Worm (Caenorhabditis elegans) whole organism, L4 larva: ENCODE results near the gene mmcm-1.

Experiments used
- D1046.2 ChIP-seq: fragments of 200-800 bp; sonication (Bioruptor generic); IDR thresholded peaks from 2 replicates; pipeline ENCODE4 v1.3.6; 2022; ENCODE audit warnings: missing genetic modification characterization, missing compliant biosample characterization
- F26F4.8 ChIP-seq: fragments of 200-800 bp; sonication (Bioruptor generic); conservative IDR thresholded peaks from 2 replicates; pipeline ENCODE4 v1.3.6; 2022; ENCODE audit warnings: missing genetic modification characterization, missing compliant biosample characterization
- F37D6.2 ChIP-seq: sonication (generic microtip); optimal IDR thresholded peaks from 2 replicates; lab custom pipeline; 2016; ENCODE audit warnings: mild to moderate bottlenecking, missing genetic modification characterization, missing compliant biosample characterization
- F44E2.7 ChIP-seq: fragments of 200-800 bp; sonication (Bioruptor generic); IDR thresholded peaks from 2 replicates; pipeline ENCODE4 v2.1.2; 2022; ENCODE audit warnings: missing genetic modification characterization, missing compliant biosample characterization
- T20F7.1 ChIP-seq: fragments of 200-800 bp; sonication (Bioruptor generic); optimal IDR thresholded peaks from 2 replicates; lab custom pipeline; 2018; ENCODE audit warnings: mild to moderate bottlenecking, missing genetic modification characterization, missing compliant biosample characterization
- T26A8.4 ChIP-seq: fragments of 200-800 bp; sonication (Bioruptor generic); IDR thresholded peaks from 2 replicates; pipeline ENCODE4 v1.3.6; 2022; ENCODE audit warnings: missing genetic modification characterization, missing compliant biosample characterization
- Y48G9A.11 ChIP-seq: fragments of 200-800 bp; sonication (Bioruptor generic); IDR thresholded peaks from 2 replicates; pipeline ENCODE4 v1.3.6; 2022; ENCODE audit warnings: missing genetic modification reagents, missing genetic modification characterization, missing compliant biosample characterization
- Y75B8A.6 ChIP-seq: fragments of 200-800 bp; sonication (Bioruptor generic); IDR thresholded peaks from 2 replicates; pipeline ENCODE4 v1.3.6; 2022; ENCODE audit warnings: missing genetic modification reagents, missing genetic modification characterization, missing compliant biosample characterization
- ZK337.2 ChIP-seq: fragments of 200-800 bp; sonication (Bioruptor generic); IDR thresholded peaks from 2 replicates; pipeline ENCODE4 v1.3.6; 2022; ENCODE audit warnings: missing genetic modification reagents, missing genetic modification characterization, missing compliant biosample characterization
- aly-2 ChIP-seq: sonication (generic microtip); optimal IDR thresholded peaks from 2 replicates; lab custom pipeline; 2018; ENCODE audit warnings: missing biosample characterization, missing genetic modification characterization
- ama-1 ChIP-seq: fragments of 150-350 bp; optimal IDR thresholded peaks from 2 replicates; lab custom pipeline; 2014; ENCODE audit warnings: inconsistent platforms, mixed read lengths
- attf-4 ChIP-seq: sonication (generic microtip); optimal IDR thresholded peaks from 3 replicates; lab custom pipeline; 2017; ENCODE audit warnings: missing biosample characterization, missing genetic modification characterization
- ceh-20 ChIP-seq: fragments of 200-800 bp; sonication (Bioruptor generic); IDR thresholded peaks from 2 replicates; pipeline ENCODE4 v1.3.6; 2022; ENCODE audit warnings: missing genetic modification reagents, missing genetic modification characterization, missing compliant biosample characterization
- ceh-28 ChIP-seq: fragments of 150-350 bp; optimal IDR thresholded peaks from 2 replicates; lab custom pipeline; 2014; ENCODE audit warnings: missing biosample characterization, missing genetic modification reagents, missing genetic modification characterization
- ceh-62 ChIP-seq: sonication (generic microtip); optimal IDR thresholded peaks from 2 replicates; lab custom pipeline; 2017; ENCODE audit warnings: missing biosample characterization, missing genetic modification characterization
- ceh-82 ChIP-seq: sonication (generic microtip); optimal IDR thresholded peaks from 2 replicates; lab custom pipeline; 2017; ENCODE audit warnings: missing biosample characterization, missing genetic modification characterization
- ces-1 ChIP-seq: fragments of 150-350 bp; sonication (generic microtip); optimal IDR thresholded peaks from 4 replicates; lab custom pipeline; 2014; ENCODE audit warnings: missing biosample characterization, missing genetic modification reagents, missing genetic modification characterization
- cey-2 ChIP-seq: sonication (generic microtip); optimal IDR thresholded peaks from 3 replicates; lab custom pipeline; 2017; ENCODE audit warnings: missing genetic modification characterization, mild to moderate bottlenecking, missing compliant biosample characterization, antibody characterized with exemption, borderline replicate concordance; ENCODE audit not compliant: insufficient read depth
- ctbp-1 ChIP-seq: fragments of 200-800 bp; sonication (Bioruptor generic); IDR thresholded peaks from 2 replicates; pipeline ENCODE4 v1.3.6; 2022; ENCODE audit warnings: missing genetic modification reagents, missing genetic modification characterization, missing compliant biosample characterization
- daf-19 ChIP-seq: fragments of 200-800 bp; sonication (Bioruptor generic); conservative IDR thresholded peaks from 2 replicates; pipeline ENCODE4 v1.3.6; 2022; ENCODE audit warnings: missing genetic modification characterization, missing compliant biosample characterization
- dmd-8 ChIP-seq: fragments of 200-800 bp; sonication (Bioruptor generic); IDR thresholded peaks from 2 replicates; pipeline ENCODE4 v1.3.6; 2022; ENCODE audit warnings: missing genetic modification characterization, missing compliant biosample characterization
- egl-27 ChIP-seq: sonication (generic microtip); optimal IDR thresholded peaks from 3 replicates; lab custom pipeline; 2017; ENCODE audit warnings: missing biosample characterization, missing genetic modification reagents, missing genetic modification characterization
- gei-8 ChIP-seq: fragments of 200-800 bp; sonication (Bioruptor generic); optimal IDR thresholded peaks from 2 replicates; lab custom pipeline; 2018; ENCODE audit warnings: mild to moderate bottlenecking, missing genetic modification characterization, missing compliant biosample characterization
- hif-1 ChIP-seq, 2 experiments: sonication (generic microtip); optimal IDR thresholded peaks; 2 replicates each; lab custom pipeline; 2016 to 2017; ENCODE audit warnings: missing compliant biosample characterization in 2 of 2, missing genetic modification characterization in 2 of 2, missing genetic modification reagents in 2 of 2, missing genotype in 2 of 2, mild to moderate bottlenecking in 1 of 2
- hlh-11 ChIP-seq: fragments of 200-800 bp; sonication (Bioruptor generic); optimal IDR thresholded peaks from 2 replicates; lab custom pipeline; 2018; ENCODE audit warnings: mild to moderate bottlenecking, missing genetic modification characterization, missing compliant biosample characterization
- hlh-30 ChIP-seq: sonication (generic microtip); optimal IDR thresholded peaks from 2 replicates; lab custom pipeline; 2017; ENCODE audit warnings: antibody characterized with exemption, mild to moderate bottlenecking, missing genetic modification characterization, missing compliant biosample characterization; ENCODE audit not compliant: insufficient read depth
- hmg-1.1 ChIP-seq: fragments of 200-800 bp; sonication (Bioruptor generic); IDR thresholded peaks from 2 replicates; pipeline ENCODE4 v1.3.6; 2022; ENCODE audit warnings: missing genetic modification reagents, missing genetic modification characterization, missing compliant biosample characterization
- lin-38 ChIP-seq: fragments of 200-800 bp; sonication (Bioruptor generic); IDR thresholded peaks from 2 replicates; pipeline ENCODE4 v1.3.6; 2022; ENCODE audit warnings: missing genetic modification reagents, missing genetic modification characterization, missing compliant biosample characterization
- lin-39 ChIP-seq: fragments of 150-350 bp; optimal IDR thresholded peaks from 2 replicates; lab custom pipeline; 2014; ENCODE audit warnings: missing biosample characterization, missing genetic modification reagents, missing genetic modification characterization
- lir-3 ChIP-seq: sonication (generic microtip); optimal IDR thresholded peaks from 2 replicates; lab custom pipeline; 2016; ENCODE audit warnings: mild to moderate bottlenecking, missing genetic modification characterization, missing compliant biosample characterization
- lsy-2 ChIP-seq, 2 experiments: fragments of 150-350 bp in 1 of 2; sonication (generic microtip) in 1 of 2; optimal IDR thresholded peaks; 2 replicates each; lab custom pipeline; 2014 to 2017; ENCODE audit warnings: missing biosample characterization in 2 of 2, missing genetic modification characterization in 2 of 2
- madf-5 ChIP-seq, 2 experiments: fragments of 200-800 bp; sonication (Bioruptor generic); IDR thresholded peaks; 2 replicates each; pipeline ENCODE4 v1.3.6; 2022; ENCODE audit warnings: missing compliant biosample characterization in 2 of 2, missing genetic modification characterization in 2 of 2
- mdt-29 ChIP-seq: fragments of 200-800 bp; sonication (Bioruptor generic); IDR thresholded peaks from 2 replicates; pipeline ENCODE4 v1.3.6; 2022; ENCODE audit warnings: missing genetic modification reagents, missing genetic modification characterization, missing compliant biosample characterization
- mes-2 ChIP-seq: sonication (generic microtip); optimal IDR thresholded peaks from 2 replicates; lab custom pipeline; 2016; ENCODE audit warnings: missing genotype, mild to moderate bottlenecking, missing genetic modification characterization, missing compliant biosample characterization; ENCODE audit not compliant: poor library complexity, severe bottlenecking
- nhr-11 ChIP-seq: fragments of 150-350 bp; optimal IDR thresholded peaks from 2 replicates; lab custom pipeline; 2014; ENCODE audit warnings: missing biosample characterization, missing genetic modification characterization
- nhr-41 ChIP-seq: fragments of 200-800 bp; sonication (Bioruptor generic); IDR thresholded peaks from 2 replicates; pipeline ENCODE4 v1.3.6; 2022; ENCODE audit warnings: missing genetic modification reagents, missing genetic modification characterization, missing compliant biosample characterization
- nhr-42 ChIP-seq: fragments of 200-800 bp; sonication (Bioruptor generic); IDR thresholded peaks from 2 replicates; pipeline ENCODE4 v1.3.6; 2022; ENCODE audit warnings: missing genetic modification characterization, missing compliant biosample characterization
- nhr-77 ChIP-seq: fragments of 150-350 bp; optimal IDR thresholded peaks from 2 replicates; lab custom pipeline; 2014; ENCODE audit warnings: missing biosample characterization, missing genetic modification characterization
- pqm-1 ChIP-seq: sonication (generic microtip); optimal IDR thresholded peaks from 2 replicates; lab custom pipeline; 2017; ENCODE audit warnings: missing biosample characterization, missing genetic modification characterization
- rbr-2 ChIP-seq: sonication (generic microtip); optimal IDR thresholded peaks from 2 replicates; lab custom pipeline; 2016; ENCODE audit warnings: missing genotype, missing genetic modification characterization, missing compliant biosample characterization
- saeg-2 ChIP-seq: fragments of 200-800 bp; sonication (Bioruptor generic); IDR thresholded peaks from 2 replicates; pipeline ENCODE4 v1.3.6; 2022; ENCODE audit warnings: missing genetic modification reagents, missing genetic modification characterization, missing compliant biosample characterization
- sdz-12 ChIP-seq: fragments of 200-800 bp; sonication (Bioruptor generic); optimal IDR thresholded peaks from 2 replicates; lab custom pipeline; 2018; ENCODE audit warnings: mild to moderate bottlenecking, missing genetic modification characterization, missing compliant biosample characterization
- set-16 ChIP-seq: fragments of 200-800 bp; sonication (Bioruptor generic); IDR thresholded peaks from 2 replicates; pipeline ENCODE4 v1.3.6; 2022; ENCODE audit warnings: missing genetic modification reagents, missing genetic modification characterization, missing compliant biosample characterization
- snpc-4 ChIP-seq: fragments of 150-350 bp; optimal IDR thresholded peaks from 2 replicates; lab custom pipeline; 2014; ENCODE audit warnings: missing biosample characterization, missing genetic modification characterization
- tra-1 ChIP-seq: fragments of 200-800 bp; sonication (Bioruptor generic); IDR thresholded peaks from 2 replicates; pipeline ENCODE4 v1.3.6; 2022; ENCODE audit warnings: missing genetic modification reagents, missing genetic modification characterization, missing compliant biosample characterization
- unc-130 ChIP-seq: sonication (generic microtip); optimal IDR thresholded peaks from 2 replicates; lab custom pipeline; 2016; ENCODE audit warnings: missing genetic modification reagents, missing genetic modification characterization, missing compliant biosample characterization
- vab-7 ChIP-seq: fragments of 200-800 bp; sonication (Bioruptor generic); IDR thresholded peaks from 2 replicates; pipeline ENCODE4 v1.3.6; 2022; ENCODE audit warnings: missing genetic modification reagents, missing genetic modification characterization, missing compliant biosample characterization
- zag-1 ChIP-seq: fragments of 150-350 bp; optimal IDR thresholded peaks from 2 replicates; lab custom pipeline; 2014; ENCODE audit warnings: missing biosample characterization, missing genetic modification characterization
- zip-11 ChIP-seq: fragments of 200-800 bp; sonication (Bioruptor generic); IDR thresholded peaks from 2 replicates; pipeline ENCODE4 v1.3.6; 2022; ENCODE audit warnings: missing genetic modification characterization, missing compliant biosample characterization
- ztf-11 ChIP-seq: fragments of 150-350 bp; optimal IDR thresholded peaks from 2 replicates; lab custom pipeline; 2014; ENCODE audit warnings: missing biosample characterization, missing genetic modification characterization

mmcm-1 gene

DNA sequence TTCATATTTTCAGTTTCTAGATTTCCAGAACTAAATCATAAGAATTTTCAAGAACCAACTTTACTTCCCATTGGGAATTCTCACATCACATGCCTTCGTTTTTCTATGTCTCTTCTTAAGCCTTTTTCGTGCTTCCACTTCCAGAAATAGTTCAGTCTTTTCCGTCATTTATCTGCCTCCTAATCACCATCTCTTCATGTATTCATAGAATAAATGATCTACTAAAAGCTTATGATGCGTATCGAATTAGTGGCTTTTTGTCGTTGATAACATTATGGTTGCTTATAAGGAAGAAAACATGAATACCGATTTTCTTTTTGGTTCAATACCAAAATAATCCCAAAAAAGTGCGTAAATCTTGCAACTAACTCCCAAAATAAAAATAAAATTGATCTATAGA, 47.3 kb upstream of the mmcm-1 start:
- TF ChIP-seq aly-2 (tag; lab: Kevin White, UChicago) (no peak), pqm-1 (tag; lab: Kevin White, UChicago) (no peak), Y48G9A.11 (GFP tag; lab: Robert Waterston, UW) (no peak), rbr-2 (tag; lab: Kevin White, UChicago) (no peak), lir-3 (tag; lab: Kevin White, UChicago) (no peak), daf-19 (GFP tag; lab: Robert Waterston, UW) (no peak), ztf-11 (tag; lab: Kevin White, UChicago) (no peak), lin-39 (tag; lab: Kevin White, UChicago) (no peak), ceh-62 (tag; lab: Kevin White, UChicago) (no peak), dmd-8 (no peak), mdt-29 (no peak), hlh-30 (tag; lab: Kevin White, UChicago) (no peak), tra-1 (GFP tag; lab: Robert Waterston, UW) (no peak)

DNA sequence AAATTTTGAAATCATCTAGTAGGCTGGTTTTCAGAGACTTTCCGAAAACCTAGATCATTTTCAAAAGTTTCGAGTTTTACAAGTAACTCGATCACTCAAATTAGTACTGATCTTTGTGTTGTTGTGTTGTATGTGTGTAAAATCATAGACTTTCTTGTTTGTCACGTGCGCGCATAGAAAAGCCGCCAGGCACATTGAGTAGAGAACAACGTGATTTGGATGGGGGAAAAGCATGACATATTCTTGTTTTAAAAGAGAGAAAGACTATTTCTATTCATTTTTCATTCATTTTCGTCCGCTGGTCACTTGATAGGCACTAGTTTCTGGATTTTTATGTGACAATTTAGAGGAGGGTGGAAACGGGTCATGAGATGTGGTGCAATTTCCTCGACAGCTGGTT, 46.7 kb upstream of the mmcm-1 start:
- TF ChIP-seq ceh-28 (tag; lab: Kevin White, UChicago) = no peak
- TF ChIP-seq ZK337.2 (GFP tag; lab: Robert Waterston, UW) = no peak
- no peak for TF ChIP-seq tra-1 (GFP tag; lab: Robert Waterston, UW)
- TF ChIP-seq attf-4 = no peak
- TF ChIP-seq zag-1 (tag; lab: Kevin White, UChicago) = no peak
- TF ChIP-seq nhr-41 (GFP tag; lab: Robert Waterston, UW) = no peak
- TF ChIP-seq lin-39 (tag; lab: Kevin White, UChicago) = no peak
- TF ChIP-seq cey-2 = no peak
- TF ChIP-seq hmg-1.1 (GFP tag; lab: Robert Waterston, UW) = no peak
- TF ChIP-seq set-16 (GFP tag; lab: Robert Waterston, UW) = no peak
- TF ChIP-seq unc-130 (GFP tag; lab: Kevin White, UChicago) = no peak
- no peak for TF ChIP-seq lir-3 (tag; lab: Kevin White, UChicago)
- TF ChIP-seq T20F7.1 (GFP tag; lab: Kevin White, UChicago) = no peak
- peak in 1 of 2 experiments; percentile 69 for TF ChIP-seq lsy-2 (tag; optimal IDR thresholded peaks at IDR 0.05; lab: Kevin White, UChicago)
- TF ChIP-seq D1046.2 (GFP tag; lab: Robert Waterston, UW) = no peak
- no peak for TF ChIP-seq ceh-20
- no peak for TF ChIP-seq nhr-42 (GFP tag; lab: Robert Waterston, UW)
- TF ChIP-seq Y48G9A.11 (GFP tag; lab: Robert Waterston, UW) = no peak
- peak; percentile 27 for TF ChIP-seq ama-1 (lab: Kevin White, UChicago)
- TF ChIP-seq T26A8.4 (GFP tag; lab: Robert Waterston, UW) = no peak; the same call in 1 of the 2 replicates
- no peak for TF ChIP-seq F26F4.8 (GFP tag; lab: Robert Waterston, UW)
- no peak for TF ChIP-seq mes-2 (tag; lab: Kevin White, UChicago)
- TF ChIP-seq ceh-62 (tag; lab: Kevin White, UChicago) = no peak
- no peak for TF ChIP-seq madf-5 (GFP tag; IDR thresholded peaks at IDR 0.05; lab: Robert Waterston, UW)
- no peak for TF ChIP-seq lin-38
- no peak for TF ChIP-seq sdz-12 (GFP tag; lab: Kevin White, UChicago)
- no peak for TF ChIP-seq ceh-82 (tag; lab: Kevin White, UChicago)
- no peak for TF ChIP-seq snpc-4 (tag; lab: Kevin White, UChicago)
- peak; percentile 47; the same call in 1 of the 2 replicates for TF ChIP-seq ctbp-1
- TF ChIP-seq F44E2.7 (GFP tag; lab: Robert Waterston, UW) = no peak
- TF ChIP-seq hif-1 (tag; optimal IDR thresholded peaks at IDR 0.05; lab: Kevin White, UChicago) = peak; percentile 17 to 91
- no peak for TF ChIP-seq zip-11 (GFP tag; lab: Robert Waterston, UW)
- peak; percentile 63 for TF ChIP-seq nhr-11 (tag; lab: Kevin White, UChicago)
- TF ChIP-seq hlh-11 (tag; lab: Kevin White, UChicago) = peak; percentile 78
- TF ChIP-seq F37D6.2 (tag; lab: Kevin White, UChicago) = no peak
- TF ChIP-seq Y75B8A.6 (GFP tag; lab: Robert Waterston, UW) = no peak
- no peak for TF ChIP-seq ces-1 (GFP tag; lab: Kevin White, UChicago)
- TF ChIP-seq gei-8 = no peak
- TF ChIP-seq vab-7 (GFP tag; lab: Robert Waterston, UW) = no peak
- no peak for TF ChIP-seq saeg-2 (GFP tag; lab: Robert Waterston, UW)
- no peak for TF ChIP-seq egl-27
- TF ChIP-seq nhr-77 (tag; lab: Kevin White, UChicago) = no peak
